Worm (Caenorhabditis elegans) whole organism, L3 larva: ENCODE results near the gene ZK816.3.

Experiments
- ama-1 ChIP-seq: fragments of 150-350 bp; optimal IDR thresholded peaks from 2 replicates; lab custom pipeline; 2018
- nfya-1 ChIP-seq: sonication (generic microtip); optimal IDR thresholded peaks from 2 replicates; lab custom pipeline; 2017; ENCODE audit warnings: missing genetic modification characterization, mild to moderate bottlenecking, missing compliant biosample characterization, antibody characterized with exemption, moderate library complexity; ENCODE audit not compliant: insufficient read depth
- nhr-237 ChIP-seq: fragments of 150-350 bp; optimal IDR thresholded peaks from 2 replicates; lab custom pipeline; 2014; ENCODE audit warnings: missing biosample characterization, missing genetic modification characterization
- snpc-4 ChIP-seq: fragments of 150-350 bp; optimal IDR thresholded peaks from 2 replicates; lab custom pipeline; 2014; ENCODE audit warnings: missing biosample characterization, missing genetic modification characterization
- unc-39 ChIP-seq: sonication (generic microtip); optimal IDR thresholded peaks from 4 replicates; lab custom pipeline; 2017; ENCODE audit warnings: missing biosample characterization, missing genetic modification characterization
- ztf-11 ChIP-seq: fragments of 150-350 bp; optimal IDR thresholded peaks from 2 replicates; lab custom pipeline; 2014; ENCODE audit warnings: missing biosample characterization, missing genetic modification characterization

DNA sequence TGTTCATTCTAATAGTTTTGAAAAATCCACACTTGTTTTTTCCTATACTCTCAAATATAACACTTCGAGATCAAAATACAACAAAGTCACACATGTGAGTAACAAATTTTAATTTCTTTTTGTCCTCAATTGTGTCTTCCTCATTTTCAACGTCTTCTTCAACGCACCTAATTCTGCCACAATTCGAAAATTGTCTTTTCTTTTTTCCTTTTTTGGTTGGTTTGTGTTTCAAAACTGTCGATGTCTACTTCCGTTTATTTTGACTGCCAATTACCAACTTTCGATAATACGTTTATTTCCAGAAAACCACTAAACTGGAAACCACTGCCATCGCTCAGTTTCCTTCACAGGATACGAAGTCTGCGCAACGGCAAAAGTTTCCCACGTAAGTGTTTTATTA lies 15.4 kb upstream of the ZK816.3 start, which contains the start of gene F11D5.1:
- TF ChIP-seq snpc-4 (tag; lab: Kevin White, UChicago): no peak
- TF ChIP-seq nfya-1: no peak
- TF ChIP-seq nhr-237: no peak
- TF ChIP-seq unc-39: no peak
- no peak for TF ChIP-seq ama-1 (lab: Kevin White, UChicago)
- no peak for TF ChIP-seq ztf-11 (tag; lab: Kevin White, UChicago)
